Fruit fly (Drosophila melanogaster) whole organism, embryonic: Measurements from ENCODE around the gene CG4332.
A peak's percentile ranks its signal among the peaks of the same experiment; 100 is the strongest.

ENCODE experiments used
- Bdp1 ChIP-seq: fragments of 200-800 bp; sonication (Bioruptor generic); optimal IDR thresholded peaks from 3 replicates; lab custom pipeline; 2016; ENCODE audit warnings: missing biosample characterization, missing genetic modification characterization
- Blimp-1 ChIP-seq: fragments of 200-800 bp; sonication (Bioruptor generic); optimal IDR thresholded peaks from 3 replicates; lab custom pipeline; 2018; ENCODE audit warnings: missing biosample characterization, missing genetic modification characterization, mild to moderate bottlenecking, moderate library complexity, missing genetic modification reagents
- CG10147 ChIP-seq: fragments of 200-800 bp; sonication (Bioruptor generic); optimal IDR thresholded peaks from 2 replicates; lab custom pipeline; 2019; ENCODE audit warnings: missing biosample characterization, mild to moderate bottlenecking, missing genetic modification characterization, moderate library complexity
- CG10565 ChIP-seq: fragments of 200-800 bp; sonication (Bioruptor generic); optimal IDR thresholded peaks from 3 replicates; lab custom pipeline; 2016; ENCODE audit warnings: missing biosample characterization, mild to moderate bottlenecking, missing genetic modification characterization
- CG11504 ChIP-seq: fragments of 200-800 bp; sonication (Bioruptor generic); optimal IDR thresholded peaks from 3 replicates; lab custom pipeline; 2019; ENCODE audit warnings: missing biosample characterization, mild to moderate bottlenecking, missing genetic modification characterization, moderate library complexity
- CG12071 ChIP-seq: fragments of 200-800 bp; sonication (Bioruptor generic); optimal IDR thresholded peaks from 3 replicates; lab custom pipeline; 2018; ENCODE audit warnings: missing biosample characterization, mild to moderate bottlenecking, missing genetic modification characterization
- CG12744 ChIP-seq: fragments of 200-800 bp; sonication (Bioruptor generic); optimal IDR thresholded peaks from 2 replicates; lab custom pipeline; 2016; ENCODE audit warnings: missing biosample characterization, missing genetic modification characterization
- CG13287 ChIP-seq: fragments of 200-800 bp; sonication (Bioruptor generic); IDR thresholded peaks from 2 replicates; pipeline ENCODE4 v1.3.6; 2022; ENCODE audit warnings: missing biosample characterization, missing genetic modification characterization; ENCODE audit not compliant: partially characterized antibody
- CG14667 ChIP-seq: fragments of 200-800 bp; sonication (Bioruptor generic); IDR thresholded peaks from 2 replicates; pipeline ENCODE4 v1.3.6; 2022; ENCODE audit warnings: missing biosample characterization, missing genetic modification characterization
- CG1603 ChIP-seq: fragments of 200-800 bp; sonication (Bioruptor generic); optimal IDR thresholded peaks from 2 replicates; lab custom pipeline; 2019; ENCODE audit warnings: missing biosample characterization, mild to moderate bottlenecking, missing genetic modification characterization, moderate library complexity
- CG16863 ChIP-seq: fragments of 200-800 bp; sonication (Bioruptor generic); optimal IDR thresholded peaks from 3 replicates; lab custom pipeline; 2016; ENCODE audit warnings: missing biosample characterization, missing genetic modification characterization
- CG2129 ChIP-seq: fragments of 200-800 bp; sonication (Bioruptor generic); IDR thresholded peaks from 2 replicates; pipeline ENCODE4 v1.3.6; 2022; ENCODE audit warnings: missing biosample characterization, missing genetic modification characterization; ENCODE audit not compliant: partially characterized antibody
- CG2678 ChIP-seq: fragments of 200-800 bp; sonication (Bioruptor generic); optimal IDR thresholded peaks from 3 replicates; lab custom pipeline; 2019; ENCODE audit warnings: missing biosample characterization, mild to moderate bottlenecking, missing genetic modification characterization, moderate library complexity
- CG31388 ChIP-seq: fragments of 200-800 bp; sonication (Bioruptor generic); optimal IDR thresholded peaks from 2 replicates; lab custom pipeline; 2016; ENCODE audit warnings: missing biosample characterization, missing genetic modification characterization
- CG33213 ChIP-seq: fragments of 200-800 bp; sonication (Bioruptor generic); optimal IDR thresholded peaks from 3 replicates; lab custom pipeline; 2016; ENCODE audit warnings: missing biosample characterization, missing genetic modification characterization
- CG4424 ChIP-seq: fragments of 200-800 bp; sonication (Bioruptor generic); optimal IDR thresholded peaks from 3 replicates; lab custom pipeline; 2016; ENCODE audit warnings: missing biosample characterization, missing genetic modification characterization
- CG7745 ChIP-seq: fragments of 200-800 bp; sonication (Bioruptor generic); optimal IDR thresholded peaks from 2 replicates; lab custom pipeline; 2018; ENCODE audit warnings: missing biosample characterization, mild to moderate bottlenecking, missing genetic modification characterization, moderate library complexity
- CG7963 ChIP-seq: fragments of 200-800 bp; sonication (Bioruptor generic); IDR thresholded peaks from 3 replicates; pipeline ENCODE4 v1.3.6; 2022; ENCODE audit warnings: missing biosample characterization, missing genetic modification characterization; ENCODE audit not compliant: partially characterized antibody
- CG8290 ChIP-seq, 3 experiments: fragments of 200-800 bp; sonication (Bioruptor generic); optimal IDR thresholded peaks; 2 replicates each; lab custom pipeline; 2016 to 2019; ENCODE audit warnings: missing biosample characterization in 3 of 3, missing genetic modification characterization in 3 of 3, mild to moderate bottlenecking in 2 of 3, moderate library complexity in 1 of 3
- CHES-1-like ChIP-seq: fragments of 200-800 bp; sonication (Bioruptor generic); optimal IDR thresholded peaks from 2 replicates; lab custom pipeline; 2016; ENCODE audit warnings: missing biosample characterization, missing genetic modification characterization
- Dip3 ChIP-seq: fragments of 200-800 bp; sonication (Bioruptor generic); optimal IDR thresholded peaks from 3 replicates; lab custom pipeline; 2016; ENCODE audit warnings: missing biosample characterization, missing genetic modification characterization
- Fer3 ChIP-seq: fragments of 200-800 bp; sonication (Bioruptor generic); optimal IDR thresholded peaks from 2 replicates; lab custom pipeline; 2018; ENCODE audit warnings: missing biosample characterization, mild to moderate bottlenecking, missing genetic modification characterization, moderate library complexity
- Hey ChIP-seq: fragments of 200-800 bp; sonication (Bioruptor generic); optimal IDR thresholded peaks from 3 replicates; lab custom pipeline; 2018; ENCODE audit warnings: missing biosample characterization, mild to moderate bottlenecking, missing genetic modification characterization
- Hr78 ChIP-seq, 2 experiments: fragments of 200-800 bp in 1 of 2; fragments of >200 bp in 1 of 2; sonication (Bioruptor generic) in 1 of 2; optimal IDR thresholded peaks; 2 replicates each; lab custom pipeline; 2017 to 2019; ENCODE audit warnings: missing biosample characterization in 2 of 2, missing genetic modification characterization in 2 of 2, mild to moderate bottlenecking in 1 of 2, moderate library complexity in 1 of 2
- Jarid2 ChIP-seq: fragments of 200-800 bp; sonication (Bioruptor generic); optimal IDR thresholded peaks from 3 replicates; lab custom pipeline; 2017; ENCODE audit warnings: mild to moderate bottlenecking, missing biosample characterization, missing genetic modification reagents, missing genetic modification characterization
- Mrtf ChIP-seq: fragments of 200-800 bp; sonication (Bioruptor generic); IDR thresholded peaks from 3 replicates; pipeline ENCODE4 v1.3.6; 2022; ENCODE audit warnings: missing biosample characterization, missing genetic modification characterization
- Ptx1 ChIP-seq: fragments of 200-800 bp; sonication (Bioruptor generic); IDR thresholded peaks from 2 replicates; pipeline ENCODE4 v1.3.6; 2022; ENCODE audit warnings: missing biosample characterization, missing genetic modification characterization
- Rx ChIP-seq: fragments of 200-800 bp; sonication (Bioruptor generic); IDR thresholded peaks from 2 replicates; pipeline ENCODE4 v1.3.6; 2022; ENCODE audit warnings: missing biosample characterization, missing genetic modification characterization
- Taf1 ChIP-seq: fragments of 200-800 bp; sonication (Bioruptor generic); IDR thresholded peaks from 2 replicates; pipeline ENCODE4 v1.3.6; 2022; ENCODE audit warnings: missing biosample characterization, missing genetic modification characterization
- al ChIP-seq: fragments of 200-800 bp; sonication (Bioruptor generic); IDR thresholded peaks from 2 replicates; pipeline ENCODE4 v1.3.6; 2022; ENCODE audit warnings: missing biosample characterization, missing genetic modification characterization
- bbx ChIP-seq: fragments of 200-800 bp; sonication (Bioruptor generic); IDR thresholded peaks from 2 replicates; pipeline ENCODE4 v1.3.6; 2022; ENCODE audit warnings: missing biosample characterization, missing genetic modification characterization; ENCODE audit not compliant: partially characterized antibody
- btn ChIP-seq: fragments of 200-800 bp; sonication (Bioruptor generic); optimal IDR thresholded peaks from 2 replicates; lab custom pipeline; 2016; ENCODE audit warnings: missing biosample characterization, missing genetic modification characterization
- chm ChIP-seq: fragments of 200-800 bp; sonication (Bioruptor generic); IDR thresholded peaks from 2 replicates; pipeline ENCODE4 v1.3.6; 2022; ENCODE audit warnings: missing biosample characterization, missing genetic modification characterization
- crol ChIP-seq: fragments of 200-800 bp; sonication (Bioruptor generic); IDR thresholded peaks from 2 replicates; pipeline ENCODE4 v1.3.6; 2022; ENCODE audit warnings: missing biosample characterization, missing genetic modification characterization
- crp ChIP-seq, 2 experiments: fragments of 200-800 bp; sonication (Bioruptor generic); optimal IDR thresholded peaks; 2 replicates in 1 of 2; 3 replicates in 1 of 2; lab custom pipeline; 2017; ENCODE audit warnings: missing biosample characterization in 2 of 2, missing genetic modification characterization in 2 of 2, mild to moderate bottlenecking in 1 of 2, moderate library complexity in 1 of 2
- danr ChIP-seq: fragments of 200-800 bp; sonication (Bioruptor generic); IDR thresholded peaks from 2 replicates; pipeline ENCODE4 v1.3.6; 2022; ENCODE audit warnings: missing biosample characterization, missing genetic modification characterization
- gem ChIP-seq: fragments of 200-800 bp; sonication (Bioruptor generic); optimal IDR thresholded peaks from 2 replicates; lab custom pipeline; 2019; ENCODE audit warnings: missing biosample characterization, mild to moderate bottlenecking, missing genetic modification characterization, moderate library complexity
- gfzf ChIP-seq: fragments of 200-800 bp; sonication (Bioruptor generic); optimal IDR thresholded peaks from 2 replicates; lab custom pipeline; 2016; ENCODE audit warnings: missing biosample characterization, mild to moderate bottlenecking, missing genetic modification characterization, moderate library complexity
- kay ChIP-seq: fragments of 200-800 bp; sonication (Bioruptor generic); optimal IDR thresholded peaks from 2 replicates; lab custom pipeline; 2016; ENCODE audit warnings: missing biosample characterization, missing genetic modification characterization
- lmd ChIP-seq: fragments of 200-800 bp; sonication (Bioruptor generic); IDR thresholded peaks from 2 replicates; pipeline ENCODE4 v1.3.6; 2022; ENCODE audit warnings: missing biosample characterization, missing genetic modification characterization
- mam ChIP-seq: fragments of 200-800 bp; sonication (Bioruptor generic); optimal IDR thresholded peaks from 3 replicates; lab custom pipeline; 2016; ENCODE audit warnings: missing biosample characterization, missing genetic modification characterization
- nom ChIP-seq: fragments of 200-800 bp; sonication (Bioruptor generic); optimal IDR thresholded peaks from 2 replicates; lab custom pipeline; 2017; ENCODE audit warnings: missing biosample characterization, missing genetic modification characterization, mild to moderate bottlenecking, moderate library complexity, missing genetic modification reagents
- onecut ChIP-seq: fragments of 200-800 bp; sonication (Bioruptor generic); IDR thresholded peaks from 2 replicates; pipeline ENCODE4 v1.3.6; 2022; ENCODE audit warnings: missing biosample characterization, missing genetic modification characterization
- peb ChIP-seq: fragments of 200-800 bp; sonication (Bioruptor generic); IDR thresholded peaks from 2 replicates; pipeline ENCODE4 v1.3.6; 2022; ENCODE audit warnings: missing biosample characterization, missing genetic modification characterization
- pros ChIP-seq: fragments of 200-800 bp; sonication (Bioruptor generic); optimal IDR thresholded peaks from 3 replicates; lab custom pipeline; 2019; ENCODE audit warnings: missing biosample characterization, mild to moderate bottlenecking, missing genetic modification characterization, moderate library complexity
- rib ChIP-seq: fragments of 200-800 bp; sonication (Bioruptor generic); IDR thresholded peaks from 2 replicates; pipeline ENCODE4 v1.3.6; 2022; ENCODE audit warnings: missing biosample characterization, missing genetic modification characterization
- sim ChIP-seq: fragments of 200-800 bp; sonication (Bioruptor generic); IDR thresholded peaks from 2 replicates; pipeline ENCODE4 v1.3.6; 2022; ENCODE audit warnings: missing biosample characterization, missing genetic modification characterization
- toy ChIP-seq: fragments of 200-800 bp; sonication (Bioruptor generic); IDR thresholded peaks from 2 replicates; pipeline ENCODE4 v1.3.6; 2022; ENCODE audit warnings: missing biosample characterization, missing genetic modification characterization
- unc-4 ChIP-seq: fragments of 200-800 bp; sonication (Bioruptor generic); IDR thresholded peaks from 2 replicates; pipeline ENCODE4 v1.3.6; 2022; ENCODE audit warnings: missing biosample characterization, missing genetic modification characterization; ENCODE audit not compliant: partially characterized antibody
- yki ChIP-seq: fragments of >200 bp; optimal IDR thresholded peaks from 3 replicates; lab custom pipeline; 2018
- zfh1 ChIP-seq: fragments of 200-800 bp; sonication (Bioruptor generic); IDR thresholded peaks from 3 replicates; pipeline ENCODE4 v1.3.6; 2022; ENCODE audit warnings: missing biosample characterization, missing genetic modification characterization

Gene CG4332

DNA sequence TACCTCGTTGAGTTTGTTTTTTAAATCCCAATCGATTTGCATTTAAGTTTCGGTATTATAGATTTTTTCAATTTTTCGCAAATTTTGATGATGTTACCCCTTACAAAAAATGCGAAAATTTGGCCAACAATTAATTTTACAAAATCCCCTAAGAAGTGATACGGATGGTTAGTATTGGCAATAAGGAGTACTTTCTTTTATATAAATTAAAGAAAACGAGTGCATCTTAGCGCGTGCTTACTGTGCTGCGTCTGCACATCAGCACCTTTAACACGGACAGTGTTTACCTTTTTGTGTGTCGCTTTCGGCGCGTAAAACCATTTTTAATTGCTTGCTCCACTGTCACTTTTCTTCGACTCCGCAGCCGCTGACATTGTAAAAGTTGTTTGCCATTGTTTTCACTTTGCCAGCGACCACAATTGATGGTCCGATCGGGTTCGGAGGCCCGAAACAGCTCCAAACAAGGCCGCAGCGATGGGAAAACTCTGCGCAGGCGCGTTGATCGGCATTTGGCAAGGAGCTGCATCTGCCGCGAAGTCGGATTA, 40.9 kb upstream of the CG4332 start (continued):
- TF ChIP-seq al (GFP tag; lab: Robert Waterston, UW) (no peak), CG1603 (tag; lab: Kevin White, UChicago) (no peak), CG14667 (GFP tag; lab: Robert Waterston, UW) (no peak), CG11504 (peak; percentile 1), crol (GFP tag; lab: Robert Waterston, UW) (no peak), CG2678 (tag; lab: Kevin White, UChicago) (no peak), nom (GFP tag; lab: Kevin White, UChicago) (no peak), zfh1 (GFP tag; lab: Robert Waterston, UW) (0 out of 3 replicates have a peak, but pooled peaks have one; percentile 13), pros (GFP tag; lab: Kevin White, UChicago) (peak; percentile 10), danr (GFP tag; lab: Robert Waterston, UW) (no peak), toy (GFP tag; lab: Robert Waterston, UW) (no peak), Fer3 (no peak), CG7963 (GFP tag; lab: Robert Waterston, UW) (no peak), crp (GFP tag; optimal IDR thresholded peaks at IDR 0.05; lab: Kevin White, UChicago) (no peak), gfzf (no peak), Blimp-1 (GFP tag; lab: Kevin White, UChicago) (peak; percentile 58), CG10565 (GFP tag; lab: Kevin White, UChicago) (no peak), Hey (tag; lab: Kevin White, UChicago) (no peak), CG33213 (GFP tag; lab: Kevin White, UChicago) (no peak), rib (GFP tag; lab: Robert Waterston, UW) (no peak), Bdp1 (GFP tag; lab: Kevin White, UChicago) (no peak), CG4424 (no peak), CG2129 (GFP tag; lab: Robert Waterston, UW) (no peak), CG10147 (GFP tag; lab: Kevin White, UChicago) (no peak), btn (no peak), Dip3 (GFP tag; lab: Kevin White, UChicago) (no peak), lmd (GFP tag; lab: Robert Waterston, UW) (no peak), yki (lab: Kevin White, UChicago) (no peak), mam (GFP tag; lab: Kevin White, UChicago) (no peak), CG31388 (no peak), gem (peak; percentile 1), Jarid2 (GFP tag; lab: Kevin White, UChicago) (no peak), CG8290 (GFP tag; optimal IDR thresholded peaks at IDR 0.05; lab: Kevin White, UChicago) (no peak), CG8290 (tag; optimal IDR thresholded peaks at IDR 0.05; lab: Kevin White, UChicago) (no peak), sim (no peak)
- TF ChIP-seq, all 482 proteins: peak for 20

DNA sequence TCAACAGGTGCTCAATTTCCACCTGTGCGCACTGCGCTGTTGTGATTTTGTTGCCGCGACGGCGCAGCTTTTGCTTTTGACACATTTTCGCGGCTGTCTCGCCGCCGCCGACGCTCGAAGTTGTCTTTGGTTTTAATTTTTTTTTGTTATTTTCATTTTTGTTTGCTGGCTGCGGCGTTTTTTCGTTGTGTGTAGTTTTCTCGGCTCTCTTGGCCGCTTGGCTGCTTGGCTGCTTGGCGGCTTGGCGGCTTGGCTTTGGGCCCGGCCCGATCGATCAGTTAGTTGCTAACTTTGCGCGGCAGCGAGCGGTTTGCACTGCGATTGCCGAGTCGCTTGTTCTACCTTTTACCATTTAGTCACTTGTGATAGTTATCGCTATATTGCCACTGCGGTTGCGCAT, 40.0 kb upstream of the CG4332 start, which contains the start of gene CG42237:
Gene CG42237 (plus strand): TSS at position 271 of the 400 bp plus-strand sequence.
- no peak for TF ChIP-seq unc-4 (GFP tag; lab: Robert Waterston, UW)
- TF ChIP-seq CG16863 (GFP tag; lab: Kevin White, UChicago), result no peak
- TF ChIP-seq Rx (GFP tag; lab: Robert Waterston, UW), result no peak
- no peak for TF ChIP-seq CG2678 (tag; lab: Kevin White, UChicago)
- TF ChIP-seq Bdp1 (GFP tag; lab: Kevin White, UChicago), result no peak
- no peak for TF ChIP-seq bbx (GFP tag; lab: Robert Waterston, UW)
- TF ChIP-seq Ptx1 (GFP tag; lab: Robert Waterston, UW), result no peak
- no peak for TF ChIP-seq CHES-1-like (GFP tag; lab: Kevin White, UChicago)
- no peak for TF ChIP-seq CG12744 (GFP tag; lab: Kevin White, UChicago)
- no peak for TF ChIP-seq peb (GFP tag; lab: Robert Waterston, UW)
- TF ChIP-seq chm (GFP tag; lab: Robert Waterston, UW), result peak; percentile 21; the same call in 1 of the 2 replicates
- no peak for TF ChIP-seq CG12071 (GFP tag; lab: Kevin White, UChicago)
- TF ChIP-seq Taf1 (GFP tag; lab: Robert Waterston, UW), result no peak
- TF ChIP-seq CG7745 (tag; lab: Kevin White, UChicago), result no peak
- no peak for TF ChIP-seq Mrtf (GFP tag; lab: Robert Waterston, UW)
- TF ChIP-seq CG13287 (GFP tag; lab: Robert Waterston, UW), result 0 out of 2 replicates have a peak, but pooled peaks have one; percentile 10
- no peak for TF ChIP-seq Hr78 (GFP tag; optimal IDR thresholded peaks at IDR 0.05; lab: Kevin White, UChicago)
- TF ChIP-seq kay (GFP tag; lab: Kevin White, UChicago), result no peak
- TF ChIP-seq onecut (GFP tag; lab: Robert Waterston, UW), result peak; percentile 29; the same call in 1 of the 2 replicates
